Worm (Caenorhabditis elegans) whole organism, L2 larva: Measurements from ENCODE around the gene sre-31.

Experiments
- R02D3.7 ChIP-seq: fragments of 150-350 bp; optimal IDR thresholded peaks from 2 replicates; lab custom pipeline; 2014; ENCODE audit warnings: missing biosample characterization, missing genetic modification characterization
- ama-1 ChIP-seq: fragments of 150-350 bp; optimal IDR thresholded peaks from 2 replicates; lab custom pipeline; 2018; ENCODE audit warnings: inconsistent platforms
- egl-27 ChIP-seq: sonication (generic microtip); optimal IDR thresholded peaks from 3 replicates; lab custom pipeline; 2017; ENCODE audit warnings: missing biosample characterization, missing genetic modification reagents, missing genetic modification characterization
- elt-3 ChIP-seq: sonication (generic microtip); optimal IDR thresholded peaks from 2 replicates; lab custom pipeline; 2017; ENCODE audit warnings: missing biosample characterization, missing genetic modification characterization
- nhr-12 ChIP-seq: fragments of 150-350 bp; optimal IDR thresholded peaks from 2 replicates; lab custom pipeline; 2014; ENCODE audit warnings: missing biosample characterization, missing genetic modification characterization
- skn-1 ChIP-seq: sonication (generic microtip); optimal IDR thresholded peaks from 2 replicates; lab custom pipeline; 2017; ENCODE audit warnings: missing biosample characterization, missing genetic modification characterization

ce11 chrII:12387487-12387886 is 21.1 kb downstream of the sre-31 start:
- TF ChIP-seq elt-3 (tag; lab: Kevin White, UChicago) (no peak), ama-1 (lab: Kevin White, UChicago) (no peak), skn-1 (no peak), egl-27 (tag; lab: Kevin White, UChicago) (no peak), nhr-12 (no peak), R02D3.7 (no peak)
